Worm (Caenorhabditis elegans) whole organism, L3 larva: ENCODE measurements around the gene ech-6.

Experiments
- elt-3 ChIP-seq, 3 experiments: fragments of 150-350 bp in 1 of 3; sonication (generic microtip) in 2 of 3; optimal IDR thresholded peaks; 2 replicates in 2 of 3; 4 replicates in 1 of 3; lab custom pipeline; 2014 to 2017; ENCODE audit warnings: missing biosample characterization in 3 of 3, missing genetic modification characterization in 3 of 3
- pqm-1 ChIP-seq: fragments of 150-350 bp; optimal IDR thresholded peaks from 2 replicates; lab custom pipeline; 2017; ENCODE audit warnings: missing biosample characterization, missing genetic modification characterization, inconsistent platforms

DNA sequence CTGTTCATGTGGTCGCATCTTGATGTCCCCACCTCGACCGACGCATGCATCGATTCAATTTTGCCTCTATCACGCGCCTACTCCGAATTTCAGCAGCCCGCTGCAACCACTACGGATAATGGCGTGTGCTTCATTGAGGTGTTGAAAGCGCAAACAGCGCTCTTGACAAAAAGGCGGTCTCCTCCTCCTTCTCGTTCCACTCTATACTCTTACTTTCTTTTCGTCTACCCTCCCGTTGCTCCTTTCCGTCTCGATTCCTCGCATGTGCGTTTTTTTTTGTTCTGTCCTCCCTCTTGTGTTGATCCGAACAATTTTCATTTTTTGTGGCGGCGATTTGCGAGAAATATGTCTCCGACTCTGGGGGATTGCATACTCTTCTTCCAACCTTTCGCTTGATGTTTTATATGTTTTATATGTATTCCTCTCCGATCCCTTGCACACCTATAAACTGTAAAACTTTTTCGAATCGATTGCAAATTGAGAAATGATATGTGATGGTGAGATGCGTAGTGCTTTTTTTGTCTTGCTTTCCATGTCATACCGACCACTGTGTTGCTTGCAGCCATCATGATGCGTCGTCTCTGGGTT lies 49.9 kb downstream of the ech-6 start:
- TF ChIP-seq pqm-1 (tag; lab: Kevin White, UChicago), result no peak
- TF ChIP-seq elt-3 (tag; optimal IDR thresholded peaks at IDR 0.05; lab: Kevin White, UChicago), result no peak
